Worm (Caenorhabditis elegans): ENCODE results near the gene T19D12.2.

T19D12.2 gene

ce11 chrII:6636136-6636535 is 25.0 kb upstream of the T19D12.2 start, which contains the start of gene T19D12.5:
Gene T19D12.5 (minus strand): TSS chrII:6636236.
- TF ChIP-seq W03F9.2 (tag; optimal IDR thresholded peaks at IDR 0.05) (no peak), him-1 (tag; optimal IDR thresholded peaks at IDR 0.05) (no peak)

- TF ChIP-seq him-1 (tag; optimal IDR thresholded peaks at IDR 0.05), result no peak
Measured at ce11 chrII:6637854-6638253, 23.3 kb upstream of the T19D12.2 start.

ce11 chrII:6642180-6642579 is 19.0 kb upstream of the T19D12.2 start:
- no peak for TF ChIP-seq him-1 (tag; optimal IDR thresholded peaks at IDR 0.05)

ce11 chrII:6642651-6643167 is 18.4 kb upstream of the T19D12.2 start, which contains the start of gene T19D12.6:
Gene T19D12.6 (minus strand): TSS chrII:6643117.
- TF ChIP-seq W03F9.2 (tag; optimal IDR thresholded peaks at IDR 0.05), result no peak
- no peak for TF ChIP-seq dao-5 (tag; optimal IDR thresholded peaks at IDR 0.05)
- no peak for TF ChIP-seq him-1 (tag; optimal IDR thresholded peaks at IDR 0.05)

- TF ChIP-seq dao-5 (tag; optimal IDR thresholded peaks at IDR 0.05) (no peak), W03F9.2 (tag; optimal IDR thresholded peaks at IDR 0.05) (no peak), him-1 (tag; optimal IDR thresholded peaks at IDR 0.05) (no peak)
Measured at ce11 chrII:6646903-6647302, 14.2 kb upstream of the T19D12.2 start.

ce11 chrII:6649026-6649425 is 12.1 kb upstream of the T19D12.2 start, which contains the start of gene oig-8:
Gene oig-8 (minus strand): TSS chrII:6649126.
- no peak for TF ChIP-seq W03F9.2 (tag; optimal IDR thresholded peaks at IDR 0.05)

- TF ChIP-seq him-1 (tag; optimal IDR thresholded peaks at IDR 0.05) (no peak), W03F9.2 (tag; optimal IDR thresholded peaks at IDR 0.05) (no peak), dao-5 (tag; optimal IDR thresholded peaks at IDR 0.05) (no peak)
Measured at ce11 chrII:6651719-6652118, 9.4 kb upstream of the T19D12.2 start, which contains the start of gene sra-26. Gene sra-26 (minus strand): TSS chrII:6651819.

- TF ChIP-seq him-1 (tag; optimal IDR thresholded peaks at IDR 0.05) (no peak), dao-5 (tag; optimal IDR thresholded peaks at IDR 0.05) (no peak), W03F9.2 (tag; optimal IDR thresholded peaks at IDR 0.05) (no peak)
Measured at ce11 chrII:6654284-6654683, 6.9 kb upstream of the T19D12.2 start, which contains the start of gene T19D12.9. Gene T19D12.9 (minus strand): TSS chrII:6654384.

ce11 chrII:6658766-6659165 is 2.4 kb upstream of the T19D12.2 start, which contains the start of gene T19D12.10:
Gene T19D12.10 (minus strand): TSS chrII:6658866.
- TF ChIP-seq W03F9.2 (tag; optimal IDR thresholded peaks at IDR 0.05) (no peak), dao-5 (tag; optimal IDR thresholded peaks at IDR 0.05) (no peak), him-1 (tag; optimal IDR thresholded peaks at IDR 0.05) (no peak)

ce11 chrII:6663799-6664198 is 2.7 kb downstream of the T19D12.2 start:
- TF ChIP-seq him-1 (tag; optimal IDR thresholded peaks at IDR 0.05) (no peak), W03F9.2 (tag; optimal IDR thresholded peaks at IDR 0.05) (no peak)

ce11 chrII:6665908-6666307 is 4.8 kb downstream of the T19D12.2 start:
- TF ChIP-seq him-1 (tag; optimal IDR thresholded peaks at IDR 0.05) (no peak), dao-5 (tag; optimal IDR thresholded peaks at IDR 0.05) (no peak), W03F9.2 (tag; optimal IDR thresholded peaks at IDR 0.05) (no peak)

ce11 chrII:6666598-6666997 is 5.5 kb downstream of the T19D12.2 start, which contains the start of gene T19D12.1:
Gene T19D12.1 (plus strand): TSS chrII:6666898.
- TF ChIP-seq him-1 (tag; optimal IDR thresholded peaks at IDR 0.05) (no peak), W03F9.2 (tag; optimal IDR thresholded peaks at IDR 0.05) (no peak), dao-5 (tag; optimal IDR thresholded peaks at IDR 0.05) (no peak)

ce11 chrII:6667534-6667933 is 6.4 kb downstream of the T19D12.2 start:
- TF ChIP-seq him-1 (tag; optimal IDR thresholded peaks at IDR 0.05), result no peak
- TF ChIP-seq W03F9.2 (tag; optimal IDR thresholded peaks at IDR 0.05), result no peak
- no peak for TF ChIP-seq dao-5 (tag; optimal IDR thresholded peaks at IDR 0.05)

- no peak for TF ChIP-seq him-1 (tag; optimal IDR thresholded peaks at IDR 0.05)
- no peak for TF ChIP-seq dao-5 (tag; optimal IDR thresholded peaks at IDR 0.05)
- TF ChIP-seq W03F9.2 (tag; optimal IDR thresholded peaks at IDR 0.05), result no peak
Measured at ce11 chrII:6668496-6668895, 7.4 kb downstream of the T19D12.2 start.

ce11 chrII:6673894-6674293 is 12.8 kb downstream of the T19D12.2 start, which contains the start of gene H43E16.1:
Gene H43E16.1 (plus strand): TSS chrII:6674268.
- no peak for TF ChIP-seq dao-5 (tag; optimal IDR thresholded peaks at IDR 0.05)
- no peak for TF ChIP-seq him-1 (tag; optimal IDR thresholded peaks at IDR 0.05)
- no peak for TF ChIP-seq W03F9.2 (tag; optimal IDR thresholded peaks at IDR 0.05)
